Worm (Caenorhabditis elegans) whole organism, L4 larva: Measurements from ENCODE around the gene nspc-13.

Experiments used
- daf-8 ChIP-seq: fragments of 200-800 bp; sonication (Bioruptor generic); IDR thresholded peaks from 2 replicates; pipeline ENCODE4 v1.3.6; 2022; ENCODE audit warnings: missing genetic modification characterization, missing compliant biosample characterization
- zag-1 ChIP-seq: fragments of 150-350 bp; optimal IDR thresholded peaks from 2 replicates; lab custom pipeline; 2014; ENCODE audit warnings: missing biosample characterization, missing genetic modification characterization

DNA sequence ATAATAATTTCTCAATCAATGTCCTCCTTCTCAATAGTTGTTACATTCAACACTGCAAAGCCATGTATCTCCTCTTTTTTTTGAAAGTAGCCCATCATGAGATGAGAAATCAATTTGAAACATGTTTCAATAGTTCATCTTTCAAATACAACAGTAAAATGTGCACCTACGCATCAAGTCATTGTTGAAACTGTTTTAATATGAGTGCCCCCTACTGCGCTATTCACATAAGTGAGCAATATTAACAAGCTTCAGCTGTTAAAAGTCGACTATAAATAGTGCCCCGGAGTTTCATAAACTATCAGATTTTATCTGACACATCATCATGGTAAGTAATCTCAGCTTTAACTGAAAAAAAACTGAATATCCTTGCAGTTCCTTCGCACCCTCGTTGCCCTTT is 3.2 kb downstream of the nspc-13 start, which contains the start of the genes nspc-15 and F19H6.6:
- TF ChIP-seq zag-1 (tag; lab: Kevin White, UChicago) (no peak), daf-8 (no peak)
